Fruit fly (Drosophila melanogaster) whole organism, embryonic: Measurements from ENCODE around the gene CG2898.

Source experiments
- Atf-2 ChIP-seq: fragments of 200-800 bp; sonication (Bioruptor generic); optimal IDR thresholded peaks from 2 replicates; lab custom pipeline; 2016; ENCODE audit warnings: missing biosample characterization, missing genetic modification characterization
- Awh ChIP-seq: fragments of 200-800 bp; sonication (Bioruptor generic); IDR thresholded peaks from 2 replicates; pipeline ENCODE4, ENCODE4 v1.3.6; 2022; ENCODE audit warnings: missing biosample characterization, missing genetic modification characterization
- B-H2 ChIP-seq: fragments of 200-800 bp; sonication (Bioruptor generic); optimal IDR thresholded peaks from 2 replicates; lab custom pipeline; 2018; ENCODE audit warnings: missing biosample characterization, mild to moderate bottlenecking, missing genetic modification characterization
- Blimp-1 ChIP-seq: fragments of 200-800 bp; sonication (Bioruptor generic); optimal IDR thresholded peaks from 3 replicates; lab custom pipeline; 2018; ENCODE audit warnings: missing biosample characterization, missing genetic modification characterization, mild to moderate bottlenecking, moderate library complexity, missing genetic modification reagents
- CG11093 ChIP-seq: fragments of 200-800 bp; sonication (Bioruptor generic); IDR thresholded peaks from 3 replicates; pipeline ENCODE4 v1.3.6; 2022; ENCODE audit warnings: missing biosample characterization, missing genetic modification characterization
- CG14710 ChIP-seq: fragments of 200-800 bp; sonication (Bioruptor generic); optimal IDR thresholded peaks from 3 replicates; lab custom pipeline; 2019; ENCODE audit warnings: missing biosample characterization, mild to moderate bottlenecking, missing genetic modification characterization, moderate library complexity
- CG17186 ChIP-seq: fragments of 200-800 bp; sonication (Bioruptor generic); optimal IDR thresholded peaks from 3 replicates; lab custom pipeline; 2017; ENCODE audit warnings: missing biosample characterization, missing genetic modification reagents, missing genetic modification characterization
- CG17361 ChIP-seq: fragments of 200-800 bp; sonication (Bioruptor generic); IDR thresholded peaks from 3 replicates; pipeline ENCODE4 v1.3.6; 2022; ENCODE audit warnings: missing biosample characterization, missing genetic modification characterization
- CG1832 ChIP-seq: fragments of 200-800 bp; sonication (Bioruptor generic); optimal IDR thresholded peaks from 2 replicates; lab custom pipeline; 2017; ENCODE audit warnings: missing biosample characterization, mild to moderate bottlenecking, missing genetic modification characterization, inconsistent platforms
- CG3995 ChIP-seq: fragments of 200-800 bp; sonication (Bioruptor generic); optimal IDR thresholded peaks from 3 replicates; lab custom pipeline; 2016; ENCODE audit warnings: missing biosample characterization, missing genetic modification characterization
- CG6765 ChIP-seq: fragments of 200-800 bp; sonication (Bioruptor generic); optimal IDR thresholded peaks from 3 replicates; lab custom pipeline; 2017; ENCODE audit warnings: missing biosample characterization, mild to moderate bottlenecking, missing genetic modification characterization
- CG6813 ChIP-seq: fragments of 200-800 bp; sonication (Bioruptor generic); optimal IDR thresholded peaks from 2 replicates; lab custom pipeline; 2017; ENCODE audit warnings: missing biosample characterization, missing genetic modification characterization, mild to moderate bottlenecking, moderate library complexity, missing genetic modification reagents
- CG7357 ChIP-seq: fragments of 200-800 bp; sonication (Bioruptor generic); IDR thresholded peaks from 3 replicates; pipeline ENCODE4 v1.3.6; 2022; ENCODE audit warnings: missing biosample characterization, missing genetic modification characterization
- CG7839 ChIP-seq: fragments of 200-800 bp; sonication (Bioruptor generic); optimal IDR thresholded peaks from 3 replicates; lab custom pipeline; 2018; ENCODE audit warnings: missing biosample characterization, mild to moderate bottlenecking, missing genetic modification characterization, moderate library complexity
- CG7928 ChIP-seq: fragments of 200-800 bp; sonication (Bioruptor generic); optimal IDR thresholded peaks from 2 replicates; lab custom pipeline; 2017; ENCODE audit warnings: missing biosample characterization, mild to moderate bottlenecking, missing genetic modification characterization
- CG8290 ChIP-seq, 3 experiments: fragments of 200-800 bp; sonication (Bioruptor generic); optimal IDR thresholded peaks; 2 replicates each; lab custom pipeline; 2016 to 2019; ENCODE audit warnings: missing biosample characterization in 3 of 3, missing genetic modification characterization in 3 of 3, mild to moderate bottlenecking in 2 of 3, moderate library complexity in 1 of 3
- CG9437 ChIP-seq: fragments of 200-800 bp; sonication (Bioruptor generic); optimal IDR thresholded peaks from 2 replicates; lab custom pipeline; 2018; ENCODE audit warnings: missing biosample characterization, mild to moderate bottlenecking, missing genetic modification characterization
- CG9876 ChIP-seq: fragments of 200-800 bp; sonication (Bioruptor generic); optimal IDR thresholded peaks from 2 replicates; lab custom pipeline; 2016; ENCODE audit warnings: missing biosample characterization, missing genetic modification characterization
- Dbx ChIP-seq: fragments of 200-800 bp; sonication (Bioruptor generic); IDR thresholded peaks from 3 replicates; pipeline ENCODE4 v1.3.6; 2022; ENCODE audit warnings: missing biosample characterization, missing genetic modification characterization
- Dip3 ChIP-seq: fragments of 200-800 bp; sonication (Bioruptor generic); optimal IDR thresholded peaks from 3 replicates; lab custom pipeline; 2016; ENCODE audit warnings: missing biosample characterization, missing genetic modification characterization
- Elba2 ChIP-seq: fragments of 200-800 bp; sonication (Bioruptor generic); optimal IDR thresholded peaks from 3 replicates; lab custom pipeline; 2016; ENCODE audit warnings: missing biosample characterization, missing genetic modification characterization
- HLH3B ChIP-seq: fragments of 200-800 bp; sonication (Bioruptor generic); IDR thresholded peaks from 2 replicates; pipeline ENCODE4 v1.3.6; 2022; ENCODE audit warnings: missing biosample characterization, missing genetic modification characterization
- Lim3 ChIP-seq: fragments of 200-800 bp; sonication (Bioruptor generic); IDR thresholded peaks from 2 replicates; pipeline ENCODE4 v1.3.6; 2022; ENCODE audit warnings: missing biosample characterization, missing genetic modification characterization
- NfI ChIP-seq: fragments of 200-800 bp; sonication (Bioruptor generic); optimal IDR thresholded peaks from 3 replicates; lab custom pipeline; 2018; ENCODE audit warnings: missing biosample characterization, mild to moderate bottlenecking, missing genetic modification characterization, moderate library complexity
- Scr ChIP-seq: fragments of 200-800 bp; sonication (Bioruptor generic); IDR thresholded peaks from 2 replicates; pipeline ENCODE4 v1.3.6; 2022; ENCODE audit warnings: missing biosample characterization, missing genetic modification characterization; ENCODE audit not compliant: partially characterized antibody
- Sry-δ ChIP-seq: fragments of 200-800 bp; sonication (Bioruptor generic); optimal IDR thresholded peaks from 2 replicates; lab custom pipeline; 2016; ENCODE audit warnings: missing biosample characterization, missing genetic modification characterization
- Vsx1 ChIP-seq: fragments of 200-800 bp; sonication (Bioruptor generic); optimal IDR thresholded peaks from 2 replicates; lab custom pipeline; 2017; ENCODE audit warnings: missing biosample characterization, mild to moderate bottlenecking, missing genetic modification characterization, missing genetic modification reagents
- YL-1 ChIP-seq: fragments of 200-800 bp; sonication (Bioruptor generic); optimal IDR thresholded peaks from 3 replicates; lab custom pipeline; 2017; ENCODE audit warnings: missing biosample characterization, mild to moderate bottlenecking, missing genetic modification characterization
- abd-A ChIP-seq: fragments of 200-800 bp; sonication (Bioruptor generic); optimal IDR thresholded peaks from 3 replicates; lab custom pipeline; 2019; ENCODE audit warnings: missing biosample characterization, mild to moderate bottlenecking, missing genetic modification characterization, moderate library complexity
- al ChIP-seq: fragments of 200-800 bp; sonication (Bioruptor generic); IDR thresholded peaks from 2 replicates; pipeline ENCODE4 v1.3.6; 2022; ENCODE audit warnings: missing biosample characterization, missing genetic modification characterization
- aop ChIP-seq: fragments of 200-800 bp; sonication (Bioruptor generic); IDR thresholded peaks from 2 replicates; pipeline ENCODE4 v1.3.6; 2022; ENCODE audit warnings: missing biosample characterization, missing genetic modification characterization
- bsh ChIP-seq, 2 experiments: fragments of 200-800 bp; sonication (Bioruptor generic); optimal IDR thresholded peaks; 2 replicates each; lab custom pipeline; 2017 to 2018; ENCODE audit warnings: mild to moderate bottlenecking in 2 of 2, missing biosample characterization in 2 of 2, missing genetic modification characterization in 2 of 2, moderate library complexity in 1 of 2
- chif ChIP-seq, 2 experiments: fragments of 200-800 bp; sonication (Bioruptor generic); optimal IDR thresholded peaks; 3 replicates each; lab custom pipeline; 2016; ENCODE audit warnings: missing biosample characterization in 2 of 2, missing genetic modification characterization in 2 of 2
- da ChIP-seq: fragments of 200-800 bp; sonication (Bioruptor generic); optimal IDR thresholded peaks from 2 replicates; lab custom pipeline; 2016; ENCODE audit warnings: missing biosample characterization, missing genetic modification characterization
- danr ChIP-seq: fragments of 200-800 bp; sonication (Bioruptor generic); IDR thresholded peaks from 2 replicates; pipeline ENCODE4 v1.3.6; 2022; ENCODE audit warnings: missing biosample characterization, missing genetic modification characterization
- dm ChIP-seq: fragments of 200-800 bp; sonication (Bioruptor generic); optimal IDR thresholded peaks from 3 replicates; lab custom pipeline; 2016; ENCODE audit warnings: missing biosample characterization, missing genetic modification characterization
- eyg ChIP-seq: fragments of 200-800 bp; sonication (Bioruptor generic); optimal IDR thresholded peaks from 3 replicates; lab custom pipeline; 2016; ENCODE audit warnings: missing biosample characterization, missing genetic modification characterization
- fd102C ChIP-seq: fragments of 200-800 bp; sonication (Bioruptor generic); optimal IDR thresholded peaks from 2 replicates; lab custom pipeline; 2018; ENCODE audit warnings: missing biosample characterization, mild to moderate bottlenecking, missing genetic modification characterization, moderate library complexity
- ftz-f1 ChIP-seq: fragments of 200-800 bp; sonication (Bioruptor generic); optimal IDR thresholded peaks from 2 replicates; lab custom pipeline; 2016; ENCODE audit warnings: missing biosample characterization, missing genetic modification characterization
- grau ChIP-seq: fragments of 200-800 bp; optimal IDR thresholded peaks from 3 replicates; lab custom pipeline; 2019; ENCODE audit warnings: missing biosample characterization, mild to moderate bottlenecking, missing genetic modification characterization, moderate library complexity
- h ChIP-seq: fragments of >200 bp; optimal IDR thresholded peaks from 2 replicates; lab custom pipeline; 2017
- jing ChIP-seq: fragments of 200-800 bp; sonication (Bioruptor generic); optimal IDR thresholded peaks from 2 replicates; lab custom pipeline; 2018; ENCODE audit warnings: missing biosample characterization, mild to moderate bottlenecking, missing genetic modification characterization
- pho ChIP-seq: fragments of 200-800 bp; sonication (Bioruptor generic); optimal IDR thresholded peaks from 2 replicates; lab custom pipeline; 2016; ENCODE audit warnings: missing biosample characterization, missing genetic modification characterization
- phol ChIP-seq: fragments of 200-800 bp; sonication (Bioruptor generic); optimal IDR thresholded peaks from 3 replicates; lab custom pipeline; 2018; ENCODE audit warnings: missing biosample characterization, mild to moderate bottlenecking, missing genetic modification characterization, moderate library complexity
- sd ChIP-seq: fragments of 200-800 bp; sonication (Bioruptor generic); optimal IDR thresholded peaks from 3 replicates; lab custom pipeline; 2018; ENCODE audit warnings: missing biosample characterization, mild to moderate bottlenecking, missing genetic modification characterization, moderate library complexity
- slbo ChIP-seq: fragments of 200-800 bp; sonication (Bioruptor generic); IDR thresholded peaks from 2 replicates; pipeline ENCODE4 v1.3.6; 2022; ENCODE audit warnings: missing biosample characterization, missing genetic modification characterization
- wek ChIP-seq: fragments of 200-800 bp; sonication (Bioruptor generic); optimal IDR thresholded peaks from 3 replicates; lab custom pipeline; 2018; ENCODE audit warnings: missing biosample characterization, mild to moderate bottlenecking, missing genetic modification characterization, moderate library complexity
- wor ChIP-seq: fragments of 200-800 bp; sonication (Bioruptor generic); IDR thresholded peaks from 2 replicates; pipeline ENCODE4 v1.3.6; 2022; ENCODE audit warnings: missing biosample characterization, missing genetic modification characterization
- zfh1 ChIP-seq: fragments of 200-800 bp; sonication (Bioruptor generic); IDR thresholded peaks from 3 replicates; pipeline ENCODE4 v1.3.6; 2022; ENCODE audit warnings: missing biosample characterization, missing genetic modification characterization
- zfh2 ChIP-seq: fragments of 200-800 bp; sonication (Bioruptor generic); optimal IDR thresholded peaks from 2 replicates; lab custom pipeline; 2016; ENCODE audit warnings: missing biosample characterization, missing genetic modification characterization

Gene CG2898

DNA sequence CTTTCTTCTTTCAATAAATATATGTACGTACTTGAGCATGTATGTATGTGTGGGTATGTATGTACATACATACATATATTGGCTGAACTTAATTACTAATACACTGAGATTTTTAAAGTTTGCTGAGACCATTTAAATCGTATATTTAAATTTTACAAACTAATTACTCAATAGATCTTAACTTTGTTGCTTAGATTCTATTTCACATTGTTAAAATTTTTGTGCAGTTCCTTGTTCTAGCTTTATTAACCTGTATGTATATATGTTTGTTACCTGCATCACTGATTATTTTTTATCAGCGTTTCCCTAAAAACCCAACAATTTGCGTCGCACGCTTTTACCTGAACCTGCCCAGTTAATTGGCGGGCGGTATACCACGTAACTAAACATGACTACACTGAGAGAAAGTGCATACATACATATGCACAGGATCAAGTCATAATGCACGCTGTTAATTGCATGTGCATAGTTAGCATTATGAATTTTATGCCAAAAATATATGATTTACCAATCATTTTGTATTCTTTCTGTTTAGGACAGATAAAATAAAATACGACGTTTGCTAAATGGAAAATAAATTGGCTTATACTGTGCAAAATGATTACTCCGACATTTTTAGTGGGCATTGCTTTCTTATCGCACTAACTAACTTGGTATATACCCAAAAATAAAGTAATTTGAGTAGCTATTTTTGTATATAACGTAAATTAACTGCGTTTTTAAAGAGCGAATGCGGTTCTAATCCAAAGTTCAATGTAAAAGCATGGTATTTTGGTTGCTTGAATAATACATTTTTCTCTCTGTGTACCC is 12.4 kb upstream of the CG2898 start (continued):
- TF ChIP-seq eyg (GFP tag; lab: Kevin White, UChicago) (no peak), YL-1 (GFP tag; lab: Kevin White, UChicago) (no peak), CG9437 (peak; percentile 56), phol (tag; lab: Kevin White, UChicago) (peak; percentile 47), danr (GFP tag; lab: Robert Waterston, UW) (no peak), CG7839 (tag; lab: Kevin White, UChicago) (peak; percentile 33), Atf-2 (GFP tag; lab: Kevin White, UChicago) (peak; percentile 40), CG17186 (GFP tag; lab: Kevin White, UChicago) (no peak), slbo (GFP tag; lab: Robert Waterston, UW) (peak; percentile 16; the same call in 1 of the 2 replicates), ftz-f1 (GFP tag; lab: Kevin White, UChicago) (no peak), chif (GFP tag; optimal IDR thresholded peaks at IDR 0.05; lab: Kevin White, UChicago) (peak; percentile 2 to 7), sd (tag; lab: Kevin White, UChicago) (no peak), CG1832 (GFP tag; lab: Kevin White, UChicago) (no peak), zfh1 (GFP tag; lab: Robert Waterston, UW) (no peak), jing (GFP tag; lab: Kevin White, UChicago) (peak; percentile 25), bsh (GFP tag; optimal IDR thresholded peaks at IDR 0.05; lab: Kevin White, UChicago) (peak in 1 of 2 experiments; percentile 38), CG17361 (GFP tag; lab: Robert Waterston, UW) (peak; percentile 77), CG6813 (GFP tag; lab: Kevin White, UChicago) (no peak), dm (GFP tag; lab: Kevin White, UChicago) (peak; percentile 17), al (GFP tag; lab: Robert Waterston, UW) (no peak), B-H2 (GFP tag; lab: Kevin White, UChicago) (no peak), aop (no peak), Blimp-1 (peak; percentile 18), wek (GFP tag; lab: Kevin White, UChicago) (no peak), HLH3B (GFP tag; lab: Robert Waterston, UW) (no peak), Vsx1 (peak; percentile 10), grau (tag; lab: Kevin White, UChicago) (peak; percentile 39), h (lab: Kevin White, UChicago) (no peak), Awh (GFP tag; lab: Robert Waterston, UW) (no peak), Sry-δ (no peak), Scr (GFP tag; lab: Robert Waterston, UW) (no peak), Lim3 (GFP tag; lab: Robert Waterston, UW) (no peak), CG6765 (GFP tag; lab: Kevin White, UChicago) (no peak), CG8290 (GFP tag; optimal IDR thresholded peaks at IDR 0.05; lab: Kevin White, UChicago) (no peak), CG8290 (tag; optimal IDR thresholded peaks at IDR 0.05; lab: Kevin White, UChicago) (peak in 1 of 2 experiments; percentile 8), da (no peak), wor (GFP tag; lab: Robert Waterston, UW) (no peak), zfh2 (no peak), Dbx (no peak), CG14710 (tag; lab: Kevin White, UChicago) (peak; percentile 37), pho (GFP tag; lab: Kevin White, UChicago) (no peak), CG3995 (GFP tag; lab: Kevin White, UChicago) (no peak), NfI (no peak), abd-A (tag; lab: Kevin White, UChicago) (no peak), fd102C (GFP tag; lab: Kevin White, UChicago) (no peak), Dip3 (GFP tag; lab: Kevin White, UChicago) (no peak), CG7928 (GFP tag; lab: Kevin White, UChicago) (no peak), CG11093 (no peak), Elba2 (GFP tag; lab: Kevin White, UChicago) (no peak), CG7357 (GFP tag; lab: Robert Waterston, UW) (no peak), CG9876 (no peak)
